Fruit fly (Drosophila melanogaster) S2 (cell line): ENCODE measurements around the gene CG33639.

ENCODE experiments used
- CG8478 ChIP-seq: fragments of >200 bp; optimal IDR thresholded peaks from 2 replicates; lab custom pipeline; 2018
- CTCF ChIP-seq, 2 experiments: fragments of >200 bp; optimal IDR thresholded peaks; 2 replicates each; lab custom pipeline; 2018

DNA sequence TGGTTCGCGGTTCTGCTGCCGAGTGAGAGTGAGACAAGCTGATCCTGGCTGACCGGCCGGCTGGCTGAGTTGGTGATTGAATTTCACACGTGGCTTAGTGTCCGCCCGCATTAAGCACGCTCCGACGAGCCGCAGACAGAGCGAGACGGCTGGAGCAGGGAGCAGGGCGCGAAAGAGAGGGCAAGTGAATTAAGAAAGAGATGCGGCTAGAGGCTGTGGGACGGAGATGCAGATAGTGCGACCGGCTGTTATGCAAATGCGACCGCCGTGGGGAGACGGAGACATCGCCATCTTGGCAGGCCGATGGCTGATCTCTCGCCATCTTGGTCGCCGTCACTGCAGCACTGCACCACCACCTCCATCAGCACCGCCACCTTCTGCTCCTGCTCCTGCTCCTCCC is 41.0 kb upstream of the CG33639 start:
- TF ChIP-seq CG8478 (lab: Kevin White, UChicago) (no peak), CTCF (optimal IDR thresholded peaks at IDR 0.05; lab: Kevin White, UChicago) (no peak)
